Worm (Caenorhabditis elegans): ENCODE data around the gene cutl-9.

The cutl-9 gene

ce11 chrII:10618157-10618556 is 3.9 kb upstream of the cutl-9 start, which contains the start of gene C14A4.13:
Gene C14A4.13, plus strand, starts transcription at chrII:10618457.
- no peak for TF ChIP-seq egl-44 (GFP tag; IDR thresholded peaks at IDR 0.05)
- no peak for TF ChIP-seq cebp-1 (GFP tag; IDR thresholded peaks at IDR 0.05)
- no peak for TF ChIP-seq cebp-1 (tag; optimal IDR thresholded peaks at IDR 0.05)
- TF ChIP-seq lsl-1 (GFP tag; optimal IDR thresholded peaks at IDR 0.05), result no peak
- TF ChIP-seq ceh-79 (tag; optimal IDR thresholded peaks at IDR 0.05), result no peak
- no peak for TF ChIP-seq cebp-2 (GFP tag; IDR thresholded peaks at IDR 0.05)
- TF ChIP-seq T07F8.4 (tag; optimal IDR thresholded peaks at IDR 0.05), result no peak
- TF ChIP-seq F57A8.1 (GFP tag; optimal IDR thresholded peaks at IDR 0.05), result no peak
- TF ChIP-seq egrh-3 (GFP tag; IDR thresholded peaks at IDR 0.05), result no peak

ce11 chrII:10627086-10627485 is 5.0 kb downstream of the cutl-9 start:
- TF ChIP-seq ceh-40 (GFP tag; IDR thresholded peaks at IDR 0.05) (no peak), hlh-12 (tag; optimal IDR thresholded peaks at IDR 0.05) (no peak), die-1 (tag; optimal IDR thresholded peaks at IDR 0.05) (no peak), K11D2.4 (GFP tag; IDR thresholded peaks at IDR 0.05) (no peak), ets-4 (GFP tag; optimal IDR thresholded peaks at IDR 0.05) (peak; percentile 47), mxl-1 (tag; optimal IDR thresholded peaks at IDR 0.05) (no peak), nhr-80 (tag; optimal IDR thresholded peaks at IDR 0.05) (peak; percentile 94), snpc-4 (GFP tag; optimal IDR thresholded peaks at IDR 0.05) (no peak), snpc-4 (tag; optimal IDR thresholded peaks at IDR 0.05) (no peak), unc-62 (GFP tag; optimal IDR thresholded peaks at IDR 0.05) (no peak), fkh-3 (tag; optimal IDR thresholded peaks at IDR 0.05) (no peak), dox-1 (GFP tag; IDR thresholded peaks at IDR 0.05) (peak; percentile 73; the same call in 1 of the 2 replicates)

- TF ChIP-seq cebp-2 (GFP tag; IDR thresholded peaks at IDR 0.05) (no peak), ets-4 (GFP tag; optimal IDR thresholded peaks at IDR 0.05) (no peak), ztf-3 (GFP tag; optimal IDR thresholded peaks at IDR 0.05) (no peak), F23B12.7 (tag; optimal IDR thresholded peaks at IDR 0.05; ENCODE audit: insufficient read depth) (no peak), let-526 (GFP tag; IDR thresholded peaks at IDR 0.05) (no peak)
Measured at ce11 chrII:10627963-10628362, 5.9 kb downstream of the cutl-9 start, which contains the start of gene M28.8. Gene M28.8, plus strand, starts transcription at chrII:10628263.

ce11 chrII:10630944-10631343 is 8.9 kb downstream of the cutl-9 start:
- TF ChIP-seq F33H1.4 (GFP tag; IDR thresholded peaks at IDR 0.05), result no peak
- TF ChIP-seq ceh-100 (GFP tag; IDR thresholded peaks at IDR 0.05), result no peak
- TF ChIP-seq T26A5.8 (tag; optimal IDR thresholded peaks at IDR 0.05), result no peak
- TF ChIP-seq snpc-3.4 (tag; optimal IDR thresholded peaks at IDR 0.05), result no peak
- TF ChIP-seq zim-3 (tag; optimal IDR thresholded peaks at IDR 0.05), result no peak
- TF ChIP-seq lin-26 (GFP tag; IDR thresholded peaks at IDR 0.05), result no peak
- no peak for TF ChIP-seq somi-1 (GFP tag; optimal IDR thresholded peaks at IDR 0.05)
- peak; percentile 43 for TF ChIP-seq nhr-80 (tag; optimal IDR thresholded peaks at IDR 0.05)

- peak; percentile 71; the same call in 1 of the 2 replicates for TF ChIP-seq egrh-3 (GFP tag; IDR thresholded peaks at IDR 0.05)
Measured at ce11 chrII:10637681-10638080, 15.6 kb downstream of the cutl-9 start.

ce11 chrII:10639110-10639509 is 17.0 kb downstream of the cutl-9 start, which contains the start of gene M28.9:
Gene M28.9, plus strand, starts transcription at chrII:10639410.
- TF ChIP-seq B0035.1 (tag; optimal IDR thresholded peaks at IDR 0.05) (no peak), Y56A3A.18 (GFP tag; IDR thresholded peaks at IDR 0.05) (no peak), rcor-1 (GFP tag; IDR thresholded peaks at IDR 0.05) (no peak)
